Fruit fly (Drosophila melanogaster): ENCODE data around the gene CG31321.

DNA sequence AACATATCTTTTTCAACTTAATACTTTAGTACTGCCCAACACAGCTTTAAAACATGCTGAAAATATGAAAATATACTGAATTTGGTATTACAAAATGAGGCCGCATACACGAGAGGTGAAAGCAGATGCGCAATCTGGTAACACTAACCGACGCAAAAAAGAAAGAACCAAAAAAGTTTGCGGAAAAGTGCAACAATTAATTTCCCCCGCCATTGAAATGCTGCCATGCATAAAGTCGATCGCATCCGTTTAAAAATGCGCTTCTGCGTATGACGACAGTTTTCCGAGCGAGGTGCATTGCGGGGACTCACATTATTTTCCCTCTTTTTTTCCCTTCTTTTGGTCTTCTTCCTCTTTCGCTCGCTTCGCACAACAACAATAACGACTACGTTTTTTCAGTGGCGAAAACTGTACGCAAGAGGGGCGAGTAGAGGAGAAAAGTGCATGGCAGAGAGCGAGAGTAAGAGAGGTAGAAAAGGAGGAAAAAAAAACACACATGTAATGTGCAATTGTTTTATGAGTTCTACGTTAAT lies 5.8 kb downstream of the CG31321 start, which contains the start of gene Set8:
- no peak for TF ChIP-seq CTCF (optimal IDR thresholded peaks at IDR 0.05)
- TF ChIP-seq CG8478 (optimal IDR thresholded peaks at IDR 0.05) = no peak

Measured in S2 (cell line).